Fruit fly (Drosophila melanogaster) whole organism, wandering third instar larva: ENCODE data around the gene Hr78.

Source experiments
- Abd-B ChIP-seq: fragments of >200 bp; optimal IDR thresholded peaks from 2 replicates; lab custom pipeline; 2017; ENCODE audit warnings: missing biosample characterization, missing genetic modification characterization
- CG32264 ChIP-seq: fragments of 200-800 bp; sonication (Bioruptor generic); optimal IDR thresholded peaks from 2 replicates; lab custom pipeline; 2016; ENCODE audit warnings: missing biosample characterization, missing genetic modification characterization
- CG9705 ChIP-seq: fragments of 200-800 bp; sonication (Bioruptor generic); optimal IDR thresholded peaks from 2 replicates; lab custom pipeline; 2018; ENCODE audit warnings: missing biosample characterization, mild to moderate bottlenecking, missing genetic modification characterization
- CrebA ChIP-seq: fragments of 200-800 bp; sonication (Bioruptor generic); optimal IDR thresholded peaks from 2 replicates; lab custom pipeline; 2016; ENCODE audit warnings: missing biosample characterization, mild to moderate bottlenecking, missing genetic modification characterization, borderline replicate concordance
- Dfd ChIP-seq: fragments of >200 bp; optimal IDR thresholded peaks from 2 replicates; lab custom pipeline; 2017; ENCODE audit warnings: missing biosample characterization, missing genetic modification characterization
- Dif ChIP-seq: fragments of 200-275, 200-300 bp; sonication (Bioruptor generic); optimal IDR thresholded peaks from 2 replicates; lab custom pipeline; 2018; ENCODE audit warnings: missing biosample characterization, missing genetic modification characterization; ENCODE audit not compliant: partially characterized antibody
- GATAd ChIP-seq: sonication (Bioruptor generic); optimal IDR thresholded peaks from 2 replicates; lab custom pipeline; 2016; ENCODE audit warnings: missing biosample characterization, missing genetic modification characterization
- HLH106 ChIP-seq: fragments of 200-800 bp; optimal IDR thresholded peaks from 3 replicates; lab custom pipeline; 2019; ENCODE audit warnings: missing biosample characterization, mild to moderate bottlenecking, missing genetic modification characterization, moderate library complexity
- Hnf4 ChIP-seq: fragments of 200-800 bp; sonication (Bioruptor generic); optimal IDR thresholded peaks from 2 replicates; lab custom pipeline; 2016; ENCODE audit warnings: missing biosample characterization, mild to moderate bottlenecking, missing genetic modification characterization
- Hr78 ChIP-seq: fragments of >200 bp; optimal IDR thresholded peaks from 2 replicates; lab custom pipeline; 2017; ENCODE audit warnings: missing biosample characterization, missing genetic modification characterization
- Hr83 ChIP-seq: fragments of 200-300 bp; sonication (Bioruptor generic); optimal IDR thresholded peaks from 2 replicates; lab custom pipeline; 2016; ENCODE audit warnings: missing biosample characterization, mild to moderate bottlenecking, missing genetic modification characterization, moderate library complexity; ENCODE audit not compliant: poor library complexity, severe bottlenecking
- Jra ChIP-seq: sonication (Bioruptor generic); optimal IDR thresholded peaks from 2 replicates; lab custom pipeline; 2016; ENCODE audit warnings: missing biosample characterization, missing genetic modification characterization
- Mio ChIP-seq: sonication (Bioruptor generic); optimal IDR thresholded peaks from 2 replicates; lab custom pipeline; 2016; ENCODE audit warnings: missing biosample characterization, missing genetic modification characterization
- Myc ChIP-seq: fragments of >200 bp; optimal IDR thresholded peaks from 2 replicates; lab custom pipeline; 2017
- N ChIP-seq: fragments of >200 bp; optimal IDR thresholded peaks from 2 replicates; lab custom pipeline; 2018; ENCODE audit warnings: missing biosample characterization, missing external identifiers, missing genetic modification characterization
- OdsH ChIP-seq: fragments of 200-800 bp; sonication (Bioruptor generic); optimal IDR thresholded peaks from 2 replicates; lab custom pipeline; 2016; ENCODE audit warnings: missing biosample characterization, mild to moderate bottlenecking, missing genetic modification characterization
- Rel ChIP-seq, 2 experiments: fragments of 200-800 bp; sonication (Bioruptor generic) in 1 of 2; optimal IDR thresholded peaks; 2 replicates in 1 of 2; 3 replicates in 1 of 2; lab custom pipeline; 2016 to 2019; ENCODE audit warnings: mild to moderate bottlenecking in 2 of 2, missing biosample characterization in 2 of 2, missing genetic modification characterization in 2 of 2, moderate library complexity in 1 of 2
- Sp1 ChIP-seq: fragments of 200-800 bp; sonication (Bioruptor generic); optimal IDR thresholded peaks from 3 replicates; lab custom pipeline; 2019; ENCODE audit warnings: missing biosample characterization, mild to moderate bottlenecking, missing genetic modification characterization, moderate library complexity
- Vsx2 ChIP-seq: fragments of 200-300, 225-300 bp; sonication (Bioruptor generic); optimal IDR thresholded peaks from 2 replicates; lab custom pipeline; 2018; ENCODE audit warnings: missing biosample characterization, missing genetic modification characterization; ENCODE audit not compliant: partially characterized antibody
- br ChIP-seq: fragments of 200-800 bp; sonication (Bioruptor generic); optimal IDR thresholded peaks from 2 replicates; lab custom pipeline; 2016; ENCODE audit warnings: missing biosample characterization, missing genetic modification characterization
- brk ChIP-seq: fragments of 200-800 bp; sonication (Bioruptor generic); optimal IDR thresholded peaks from 2 replicates; lab custom pipeline; 2016; ENCODE audit warnings: missing biosample characterization, mild to moderate bottlenecking, missing genetic modification characterization
- dl ChIP-seq, 2 experiments: fragments of 175-275, 200-275 bp in 1 of 2; fragments of 200-275 bp in 1 of 2; sonication (Bioruptor generic); optimal IDR thresholded peaks; lab custom pipeline; 2018; ENCODE audit warnings: mild to moderate bottlenecking in 2 of 2, missing biosample characterization in 2 of 2, missing genetic modification characterization in 2 of 2, moderate library complexity in 2 of 2; ENCODE audit not compliant: partially characterized antibody in 2 of 2, insufficient read depth in 1 of 2
- dmrt93B ChIP-seq: fragments of 200-800 bp; sonication (Bioruptor generic); optimal IDR thresholded peaks from 2 replicates; lab custom pipeline; 2018; ENCODE audit warnings: missing biosample characterization, mild to moderate bottlenecking, missing genetic modification characterization
- dsf ChIP-seq: sonication (Bioruptor generic); optimal IDR thresholded peaks from 2 replicates; lab custom pipeline; 2016; ENCODE audit warnings: missing biosample characterization, missing genetic modification characterization, borderline replicate concordance
- ey ChIP-seq: fragments of 200-800 bp; sonication (Bioruptor generic); optimal IDR thresholded peaks from 2 replicates; lab custom pipeline; 2016; ENCODE audit warnings: missing biosample characterization, missing genetic modification characterization
- foxo ChIP-seq, 2 experiments: fragments of 200-800 bp; sonication (Bioruptor generic); optimal IDR thresholded peaks; 2 replicates in 1 of 2; 3 replicates in 1 of 2; lab custom pipeline; 2016 to 2017; ENCODE audit warnings: missing biosample characterization in 2 of 2, missing genetic modification characterization in 2 of 2
- fru ChIP-seq: fragments of 200-800 bp; sonication (Bioruptor generic); optimal IDR thresholded peaks from 3 replicates; lab custom pipeline; 2016; ENCODE audit warnings: missing biosample characterization, mild to moderate bottlenecking, missing genetic modification characterization
- h ChIP-seq: fragments of 200-800 bp; sonication (Bioruptor generic); optimal IDR thresholded peaks from 3 replicates; lab custom pipeline; 2016; ENCODE audit warnings: missing biosample characterization, mild to moderate bottlenecking, missing genetic modification characterization
- jim ChIP-seq: fragments of 175-275, 200-325 bp; sonication (Bioruptor generic); optimal IDR thresholded peaks from 2 replicates; lab custom pipeline; 2016; ENCODE audit warnings: missing biosample characterization, mild to moderate bottlenecking, missing genetic modification characterization
- lola ChIP-seq: fragments of >200 bp; optimal IDR thresholded peaks from 2 replicates; lab custom pipeline; 2017; ENCODE audit warnings: missing biosample characterization, missing genetic modification characterization
- pan ChIP-seq: fragments of >200 bp; optimal IDR thresholded peaks from 2 replicates; lab custom pipeline; 2017
- psq ChIP-seq: fragments of 200-800 bp; sonication (Bioruptor generic); optimal IDR thresholded peaks from 3 replicates; lab custom pipeline; 2017; ENCODE audit warnings: missing biosample characterization, mild to moderate bottlenecking, missing genetic modification characterization, moderate library complexity
- rgr ChIP-seq: fragments of 200-800 bp; sonication (Bioruptor generic); optimal IDR thresholded peaks from 3 replicates; lab custom pipeline; 2016; ENCODE audit warnings: missing biosample characterization, mild to moderate bottlenecking, missing genetic modification characterization
- sage ChIP-seq: fragments of 200-800 bp; sonication (Bioruptor generic); optimal IDR thresholded peaks from 2 replicates; lab custom pipeline; 2016; ENCODE audit warnings: missing biosample characterization, mild to moderate bottlenecking, missing genetic modification characterization
- sv ChIP-seq: fragments of 200-800 bp; sonication (Bioruptor generic); optimal IDR thresholded peaks from 3 replicates; lab custom pipeline; 2016; ENCODE audit warnings: missing biosample characterization, missing genetic modification characterization
- tai ChIP-seq: sonication (Bioruptor generic); optimal IDR thresholded peaks from 2 replicates; lab custom pipeline; 2016; ENCODE audit warnings: missing biosample characterization, missing genetic modification characterization
- usp ChIP-seq: fragments of >200 bp; optimal IDR thresholded peaks from 2 replicates; lab custom pipeline; 2017; ENCODE audit warnings: missing biosample characterization, missing genetic modification characterization
- woc ChIP-seq: sonication (Bioruptor generic); optimal IDR thresholded peaks from 2 replicates; lab custom pipeline; 2016; ENCODE audit warnings: missing biosample characterization, mild to moderate bottlenecking, missing genetic modification characterization

The Hr78 gene

DNA sequence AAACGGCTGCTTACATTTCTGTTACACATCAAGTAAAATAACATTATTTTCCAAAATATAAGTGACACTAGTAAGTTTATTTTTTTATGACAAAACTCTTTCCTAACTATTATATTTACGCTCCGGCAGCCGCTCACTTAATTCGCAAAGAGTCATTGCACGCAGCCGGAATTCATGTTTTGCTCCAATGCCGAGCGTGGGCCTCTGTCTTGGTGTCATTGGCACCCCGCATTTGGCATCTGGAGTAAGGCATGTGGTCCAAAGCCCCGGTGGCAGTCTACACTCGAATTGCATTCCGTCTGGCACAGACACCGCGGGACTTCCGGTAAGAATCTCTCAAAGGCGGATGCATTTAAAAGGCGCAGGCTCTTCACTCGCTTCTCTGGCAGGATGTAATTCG, 11.3 kb upstream of the Hr78 start:
- no peak for TF ChIP-seq dsf (GFP tag; lab: Kevin White, UChicago)
- no peak for TF ChIP-seq Dif (GFP tag; lab: Kevin White, UChicago)
- TF ChIP-seq foxo (GFP tag; optimal IDR thresholded peaks at IDR 0.05; lab: Kevin White, UChicago), result no peak
- no peak for TF ChIP-seq Sp1
- TF ChIP-seq ey (GFP tag; lab: Kevin White, UChicago), result no peak
- no peak for TF ChIP-seq Jra (GFP tag; lab: Kevin White, UChicago)
- no peak for TF ChIP-seq Hr78 (GFP tag; lab: Kevin White, UChicago)
- TF ChIP-seq HLH106, result no peak
- TF ChIP-seq jim, result no peak
- TF ChIP-seq, all 38 proteins: peak for 0

DNA sequence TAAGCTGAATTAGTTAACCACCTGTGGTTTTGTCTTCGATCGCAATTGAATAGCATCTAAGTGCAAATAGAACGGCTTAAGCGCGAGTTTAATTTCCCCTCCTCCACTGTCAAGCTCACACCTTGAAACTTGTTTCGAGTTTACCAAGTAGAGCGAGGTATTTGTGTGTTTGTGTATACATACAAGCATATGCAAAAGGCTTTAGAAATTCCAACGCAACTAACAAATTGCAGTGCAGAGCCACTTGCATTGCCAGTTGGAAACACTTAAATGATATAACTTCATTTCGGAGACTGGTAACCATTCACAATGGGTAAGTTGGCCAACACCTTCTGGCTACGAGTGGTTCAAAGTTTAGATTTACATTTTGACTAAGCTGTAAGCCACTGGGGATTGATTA, 10.7 kb upstream of the Hr78 start:
- TF ChIP-seq foxo (GFP tag; optimal IDR thresholded peaks at IDR 0.05; lab: Kevin White, UChicago), result no peak
- no peak for TF ChIP-seq usp (GFP tag; lab: Kevin White, UChicago)
- TF ChIP-seq CrebA (GFP tag; lab: Kevin White, UChicago), result no peak
- no peak for TF ChIP-seq tai (GFP tag; lab: Kevin White, UChicago)
- TF ChIP-seq Hr83 (GFP tag; lab: Kevin White, UChicago), result no peak
- TF ChIP-seq sage, result no peak
- no peak for TF ChIP-seq Mio (GFP tag; lab: Kevin White, UChicago)
- no peak for TF ChIP-seq ey (GFP tag; lab: Kevin White, UChicago)
- TF ChIP-seq dsf (GFP tag; lab: Kevin White, UChicago), result no peak
- TF ChIP-seq Jra (GFP tag; lab: Kevin White, UChicago), result no peak
- TF ChIP-seq Hr78 (GFP tag; lab: Kevin White, UChicago), result no peak
- no peak for TF ChIP-seq pan (lab: Kevin White, UChicago)
- no peak for TF ChIP-seq Dif (GFP tag; lab: Kevin White, UChicago)
- no peak for TF ChIP-seq rgr (GFP tag; lab: Kevin White, UChicago)
- TF ChIP-seq Dfd (GFP tag; lab: Kevin White, UChicago), result no peak
- no peak for TF ChIP-seq br (GFP tag; lab: Kevin White, UChicago)
- TF ChIP-seq HLH106, result no peak
- TF ChIP-seq jim, result no peak
- TF ChIP-seq Sp1, result no peak
- no peak for TF ChIP-seq GATAd (GFP tag; lab: Kevin White, UChicago)
- TF ChIP-seq, all 38 proteins: peak for 0

DNA sequence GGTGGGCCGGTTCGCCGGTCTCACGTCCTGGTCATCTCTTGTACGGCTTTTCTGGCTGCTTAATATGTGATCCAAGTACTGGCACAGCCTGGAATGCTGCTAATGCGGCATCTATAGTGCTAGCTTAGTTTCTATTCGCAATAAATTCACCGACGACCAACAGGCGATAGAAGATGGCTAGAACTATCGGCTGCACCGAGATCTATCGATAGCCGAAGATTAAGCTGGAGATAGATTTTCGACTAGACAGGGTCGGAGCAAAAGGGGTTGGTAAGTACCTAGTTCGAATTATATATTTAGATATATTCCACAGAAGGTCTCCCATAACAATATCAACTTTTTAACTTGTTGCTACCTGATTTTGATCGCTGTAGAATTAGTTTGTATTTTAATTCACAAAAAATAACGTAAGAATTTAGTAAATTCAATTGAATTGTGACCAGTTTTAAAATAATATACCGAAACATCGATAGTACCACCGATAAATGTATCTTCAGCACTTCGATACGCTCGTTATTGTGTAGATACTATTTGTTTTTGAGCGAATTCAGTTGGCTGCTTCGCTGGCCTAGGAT, 10.1 kb upstream of the Hr78 start, which contains the start of the genes Glg1 and M6:
TSS of gene Glg1 (minus strand) at position 185 of the 575 bp plus-strand sequence.
TSS of gene M6 (plus strand) at position 499 of the 575 bp plus-strand sequence.
- peak; percentile 67 for TF ChIP-seq br (GFP tag; lab: Kevin White, UChicago)
- no peak for TF ChIP-seq usp (GFP tag; lab: Kevin White, UChicago)
- no peak for TF ChIP-seq GATAd (GFP tag; lab: Kevin White, UChicago)
- TF ChIP-seq woc (GFP tag; lab: Kevin White, UChicago), result peak; percentile 88
- peak; percentile 59 for TF ChIP-seq OdsH (GFP tag; lab: Kevin White, UChicago)
- peak; percentile 59 for TF ChIP-seq psq
- TF ChIP-seq Jra (GFP tag; lab: Kevin White, UChicago), result peak; percentile 60
- TF ChIP-seq Hr83 (GFP tag; lab: Kevin White, UChicago), result peak; percentile 64
- no peak for TF ChIP-seq dmrt93B (GFP tag; lab: Kevin White, UChicago)
- TF ChIP-seq Rel (GFP tag; optimal IDR thresholded peaks at IDR 0.05; lab: Kevin White, UChicago), result no peak
- TF ChIP-seq Rel (tag; optimal IDR thresholded peaks at IDR 0.05; lab: Kevin White, UChicago), result no peak
- TF ChIP-seq h (GFP tag; lab: Kevin White, UChicago), result peak; percentile 82
- no peak for TF ChIP-seq tai (GFP tag; lab: Kevin White, UChicago)
- TF ChIP-seq HLH106, result peak; percentile 66
- peak; percentile 31 for TF ChIP-seq dsf (GFP tag; lab: Kevin White, UChicago)
- peak; percentile 72 for TF ChIP-seq ey (GFP tag; lab: Kevin White, UChicago)
- TF ChIP-seq Sp1, result peak; percentile 57
- TF ChIP-seq dl (GFP tag; optimal IDR thresholded peaks at IDR 0.05; lab: Kevin White, UChicago; ENCODE audit: insufficient read depth in 1 of 2, partially characterized antibody in 2 of 2), result no peak
- no peak for TF ChIP-seq CG32264 (GFP tag; lab: Kevin White, UChicago)
- no peak for TF ChIP-seq Hr78 (GFP tag; lab: Kevin White, UChicago)
- TF ChIP-seq Abd-B, result no peak
- TF ChIP-seq CG9705 (GFP tag; lab: Kevin White, UChicago), result peak; percentile 56
- TF ChIP-seq Dif (GFP tag; lab: Kevin White, UChicago), result no peak
- no peak for TF ChIP-seq CrebA (GFP tag; lab: Kevin White, UChicago)
- TF ChIP-seq sv (GFP tag; lab: Kevin White, UChicago), result peak; percentile 57
- TF ChIP-seq N (GFP tag; lab: Kevin White, UChicago), result no peak
- TF ChIP-seq Myc (lab: Kevin White, UChicago), result peak; percentile 25
- TF ChIP-seq fru (GFP tag; lab: Kevin White, UChicago), result peak; percentile 73
- no peak for TF ChIP-seq Mio (GFP tag; lab: Kevin White, UChicago)
- TF ChIP-seq foxo (GFP tag; optimal IDR thresholded peaks at IDR 0.05; lab: Kevin White, UChicago), result peak in 1 of 2 experiments; percentile 79
- no peak for TF ChIP-seq jim
- TF ChIP-seq Dfd (GFP tag; lab: Kevin White, UChicago), result no peak
- TF ChIP-seq lola, result no peak
- TF ChIP-seq brk, result no peak
- peak; percentile 77 for TF ChIP-seq Hnf4 (GFP tag; lab: Kevin White, UChicago)
- TF ChIP-seq Vsx2 (GFP tag; lab: Kevin White, UChicago), result no peak
- no peak for TF ChIP-seq sage
- TF ChIP-seq pan (lab: Kevin White, UChicago), result no peak
- TF ChIP-seq rgr (GFP tag; lab: Kevin White, UChicago), result peak; percentile 75
